Fruit fly (Drosophila melanogaster): ENCODE results near the gene fw.

Gene fw

dm6 chrX:12001005-12001404 lies 2.7 kb downstream of the fw start:
- no peak for TF ChIP-seq pad (GFP tag; optimal IDR thresholded peaks at IDR 0.05)
- no peak for TF ChIP-seq CG7101 (tag; optimal IDR thresholded peaks at IDR 0.05)
- TF ChIP-seq kay (GFP tag; ENCODE audit: borderline replicate concordance): no peak
- no peak for TF ChIP-seq Mnt (GFP tag; optimal IDR thresholded peaks at IDR 0.05)
- TF ChIP-seq tj (GFP tag; optimal IDR thresholded peaks at IDR 0.05): no peak
- no peak for TF ChIP-seq ovo (GFP tag; optimal IDR thresholded peaks at IDR 0.05)
- TF ChIP-seq CG14711 (tag; optimal IDR thresholded peaks at IDR 0.05): no peak
- TF ChIP-seq Clk (GFP tag; optimal IDR thresholded peaks at IDR 0.05): no peak

- TF ChIP-seq pad (GFP tag; optimal IDR thresholded peaks at IDR 0.05) (no peak), Crg-1 (GFP tag; optimal IDR thresholded peaks at IDR 0.05) (no peak), tj (GFP tag; optimal IDR thresholded peaks at IDR 0.05) (no peak), CG1620 (GFP tag; optimal IDR thresholded peaks at IDR 0.05) (no peak), CG7101 (tag; optimal IDR thresholded peaks at IDR 0.05) (no peak), toe (GFP tag; optimal IDR thresholded peaks at IDR 0.05) (no peak), CG14711 (tag; optimal IDR thresholded peaks at IDR 0.05) (no peak)
Observed at dm6 chrX:11999974-12000618, 3.6 kb downstream of the fw start.

DNA sequence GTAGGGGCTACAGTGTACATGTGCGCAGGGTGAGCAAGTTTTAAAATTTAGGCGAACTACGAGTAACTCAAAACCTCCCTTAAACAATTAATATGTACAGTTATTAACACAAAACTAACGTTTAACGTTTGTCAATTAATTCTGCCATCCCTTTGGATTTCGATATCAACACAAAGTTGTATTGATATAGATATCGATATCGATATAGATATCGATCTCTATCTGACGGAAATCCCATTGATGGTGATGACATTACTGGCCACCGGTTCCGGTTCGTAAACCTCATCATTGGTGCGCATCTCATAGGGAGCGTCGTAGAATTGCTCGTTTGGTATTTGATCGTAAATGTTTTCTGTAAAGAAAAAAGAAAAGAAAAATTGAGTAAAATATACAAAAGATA lies 10.4 kb downstream of the fw start:
- no peak for TF ChIP-seq Clk (GFP tag; optimal IDR thresholded peaks at IDR 0.05)
- TF ChIP-seq Mnt (GFP tag; optimal IDR thresholded peaks at IDR 0.05): no peak
- no peak for TF ChIP-seq cic (GFP tag; optimal IDR thresholded peaks at IDR 0.05)
- no peak for TF ChIP-seq Crg-1 (GFP tag; optimal IDR thresholded peaks at IDR 0.05)
- no peak for TF ChIP-seq CG11617 (GFP tag; optimal IDR thresholded peaks at IDR 0.05)
- TF ChIP-seq Hr96 (GFP tag; optimal IDR thresholded peaks at IDR 0.05): no peak
- no peak for TF ChIP-seq toe (GFP tag; optimal IDR thresholded peaks at IDR 0.05)

DNA sequence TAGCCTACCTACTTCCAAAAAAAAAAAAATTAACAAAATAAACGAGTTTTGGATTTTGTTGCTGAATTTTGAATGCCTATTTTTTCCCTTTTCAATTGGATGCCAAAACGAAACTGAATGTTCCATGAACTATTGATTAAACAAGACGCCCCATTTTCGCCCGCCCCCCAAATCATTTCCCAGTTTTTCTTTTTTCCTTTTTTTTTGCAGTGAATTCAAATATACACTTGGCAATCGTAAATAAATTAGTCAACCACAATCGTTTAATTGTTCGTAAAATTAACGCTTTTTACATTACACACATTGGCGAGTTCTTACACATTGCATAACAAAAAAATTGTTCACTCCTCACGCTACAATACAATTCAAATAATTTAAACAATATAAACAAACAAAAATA lies 11.0 kb downstream of the fw start, which contains the start of gene CG18130:
TSS of gene CG18130 (minus strand) at position 101 of the 400 bp plus-strand sequence.
- no peak for TF ChIP-seq CG33017 (tag; optimal IDR thresholded peaks at IDR 0.05)
- TF ChIP-seq cic (GFP tag; optimal IDR thresholded peaks at IDR 0.05): no peak
- no peak for TF ChIP-seq bab1 (GFP tag; optimal IDR thresholded peaks at IDR 0.05)
- TF ChIP-seq cnc (optimal IDR thresholded peaks at IDR 0.05): no peak
- no peak for TF ChIP-seq kay (GFP tag; ENCODE audit: borderline replicate concordance)
- TF ChIP-seq Mnt (GFP tag; optimal IDR thresholded peaks at IDR 0.05): no peak
- TF ChIP-seq tj (GFP tag; optimal IDR thresholded peaks at IDR 0.05): no peak
- no peak for TF ChIP-seq CG7045 (GFP tag; optimal IDR thresholded peaks at IDR 0.05)
- TF ChIP-seq CG11617 (GFP tag; optimal IDR thresholded peaks at IDR 0.05): no peak
- TF ChIP-seq CG14711 (tag; optimal IDR thresholded peaks at IDR 0.05): no peak
- TF ChIP-seq CG1620 (GFP tag; optimal IDR thresholded peaks at IDR 0.05): no peak
- no peak for TF ChIP-seq ovo (GFP tag; optimal IDR thresholded peaks at IDR 0.05)

- TF ChIP-seq cnc (optimal IDR thresholded peaks at IDR 0.05) (no peak), kay (GFP tag; ENCODE audit: borderline replicate concordance) (no peak)
Observed at dm6 chrX:11988912-11989311, 14.8 kb downstream of the fw start, which contains the start of gene tsg. Gene tsg, minus strand, starts transcription at chrX:11988948.

DNA sequence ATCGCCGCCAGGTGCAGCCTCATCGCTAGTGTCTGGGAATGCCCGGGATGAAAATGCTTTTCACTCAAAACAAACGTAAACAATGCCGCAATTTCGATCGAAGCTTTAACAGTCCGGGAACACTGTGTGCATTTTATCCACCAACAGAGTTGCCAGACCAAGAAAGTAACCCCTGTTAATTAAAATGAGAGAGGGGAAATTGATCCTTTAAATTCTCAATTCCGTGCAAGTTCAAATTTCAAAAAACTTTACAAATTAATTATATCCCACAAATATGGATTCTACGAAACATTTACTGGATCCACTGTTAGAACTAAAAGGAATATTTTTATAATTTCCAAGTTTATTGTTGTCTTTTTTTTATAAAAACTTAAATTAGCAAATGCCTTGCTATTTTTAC lies 16.1 kb downstream of the fw start, which contains the start of gene gd:
TSS of gene gd (minus strand) at position 101 of the 400 bp plus-strand sequence.
- TF ChIP-seq CG12768 (GFP tag; optimal IDR thresholded peaks at IDR 0.05) (no peak), pad (GFP tag; optimal IDR thresholded peaks at IDR 0.05) (peak; percentile 85)

DNA sequence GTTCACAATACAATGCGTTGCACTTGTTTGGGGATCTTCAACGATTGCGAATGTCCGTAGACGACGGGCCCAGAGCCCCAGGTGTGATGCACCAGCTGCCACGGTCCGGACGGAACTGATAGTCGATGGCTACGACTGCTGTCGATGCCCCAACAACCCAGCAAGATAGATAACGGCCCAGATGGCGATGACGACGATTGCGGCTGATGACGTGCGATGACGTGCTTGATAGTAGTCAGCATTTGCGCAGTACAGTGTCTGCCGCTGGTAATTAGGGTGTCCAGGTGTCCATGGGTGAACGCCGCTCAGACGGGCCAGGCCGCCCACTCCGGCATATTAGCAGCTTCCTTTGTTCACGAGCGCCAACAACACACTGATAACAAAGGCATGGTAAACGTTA lies 18.7 kb downstream of the fw start, which contains the start of gene cac:
TSS of gene cac (minus strand) at position 101 of the 400 bp plus-strand sequence.
- TF ChIP-seq Clk (GFP tag; optimal IDR thresholded peaks at IDR 0.05): no peak
- no peak for TF ChIP-seq CG33017 (tag; optimal IDR thresholded peaks at IDR 0.05)
- TF ChIP-seq cnc (optimal IDR thresholded peaks at IDR 0.05): no peak
- TF ChIP-seq CG1620 (GFP tag; optimal IDR thresholded peaks at IDR 0.05): no peak
- TF ChIP-seq Hr96 (GFP tag; optimal IDR thresholded peaks at IDR 0.05): no peak
- no peak for TF ChIP-seq CG11617 (GFP tag; optimal IDR thresholded peaks at IDR 0.05)
- TF ChIP-seq pad (GFP tag; optimal IDR thresholded peaks at IDR 0.05): no peak
- no peak for TF ChIP-seq Mnt (GFP tag; optimal IDR thresholded peaks at IDR 0.05)
- no peak for TF ChIP-seq CG12768 (GFP tag; optimal IDR thresholded peaks at IDR 0.05)
- no peak for TF ChIP-seq kay (GFP tag; ENCODE audit: borderline replicate concordance)

DNA sequence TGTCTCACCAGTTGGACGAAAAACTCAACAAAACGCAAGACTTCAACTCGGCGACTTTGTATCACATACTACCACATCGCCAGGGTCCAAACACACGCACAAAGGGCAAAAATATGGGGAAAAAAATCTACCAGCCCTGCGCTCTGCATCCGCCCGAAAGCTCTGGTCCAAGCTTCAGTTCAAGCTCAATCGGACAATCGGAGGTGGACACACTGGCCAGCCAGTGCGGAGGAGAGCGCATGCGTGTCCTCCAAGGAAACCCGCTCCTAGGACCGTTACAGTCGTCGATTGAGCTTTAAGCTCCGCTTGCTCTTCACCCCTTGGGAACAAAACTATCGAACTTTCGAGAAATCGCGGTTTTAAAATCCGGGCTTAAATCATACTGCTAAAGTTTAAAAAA lies 19.9 kb downstream of the fw start:
- TF ChIP-seq kay (GFP tag; ENCODE audit: borderline replicate concordance) (no peak), Clk (GFP tag; optimal IDR thresholded peaks at IDR 0.05) (no peak), bab1 (GFP tag; optimal IDR thresholded peaks at IDR 0.05) (no peak), CG5204 (GFP tag; optimal IDR thresholded peaks at IDR 0.05) (no peak), CG33017 (tag; optimal IDR thresholded peaks at IDR 0.05) (no peak), tj (GFP tag; optimal IDR thresholded peaks at IDR 0.05) (no peak)

Measured in whole organism, adult.